Fruit fly (Drosophila melanogaster) whole organism, embryonic: ENCODE data around the gene CG10041.

Experiments
- CG10366 ChIP-seq: fragments of 200-800 bp; sonication (Bioruptor generic); IDR thresholded peaks from 2 replicates; pipeline ENCODE4 v1.3.6; 2022; ENCODE audit warnings: missing biosample characterization, missing genetic modification characterization
- CG10462 ChIP-seq: fragments of 200-800 bp; sonication (Bioruptor generic); optimal IDR thresholded peaks from 2 replicates; lab custom pipeline; 2016; ENCODE audit warnings: missing biosample characterization, missing genetic modification characterization
- CG10979 ChIP-seq: fragments of 200-800 bp; sonication (Bioruptor generic); optimal IDR thresholded peaks from 2 replicates; lab custom pipeline; 2018; ENCODE audit warnings: missing biosample characterization, mild to moderate bottlenecking, missing genetic modification characterization, moderate library complexity
- CG11456 ChIP-seq: fragments of 200-800 bp; sonication (Bioruptor generic); IDR thresholded peaks from 3 replicates; pipeline ENCODE4 v1.3.6; 2022; ENCODE audit warnings: missing biosample characterization, missing genetic modification characterization
- CG11723 ChIP-seq: fragments of 200-800 bp; sonication (Bioruptor generic); optimal IDR thresholded peaks from 2 replicates; lab custom pipeline; 2017; ENCODE audit warnings: missing biosample characterization, mild to moderate bottlenecking, missing genetic modification characterization
- CG13624 ChIP-seq: fragments of 200-800 bp; sonication (Bioruptor generic); optimal IDR thresholded peaks from 2 replicates; lab custom pipeline; 2016; ENCODE audit warnings: missing biosample characterization, missing genetic modification characterization
- CG14860 ChIP-seq: fragments of 200-800 bp; sonication (Bioruptor generic); IDR thresholded peaks from 3 replicates; pipeline ENCODE4 v1.3.6; 2022; ENCODE audit warnings: missing biosample characterization, missing genetic modification characterization; ENCODE audit not compliant: partially characterized antibody
- CG15269 ChIP-seq: fragments of 200-800 bp; sonication (Bioruptor generic); optimal IDR thresholded peaks from 2 replicates; lab custom pipeline; 2018; ENCODE audit warnings: missing biosample characterization, mild to moderate bottlenecking, missing genetic modification characterization, moderate library complexity
- CG17361 ChIP-seq: fragments of 200-800 bp; sonication (Bioruptor generic); IDR thresholded peaks from 3 replicates; pipeline ENCODE4 v1.3.6; 2022; ENCODE audit warnings: missing biosample characterization, missing genetic modification characterization
- CG17385 ChIP-seq: fragments of 200-800 bp; sonication (Bioruptor generic); optimal IDR thresholded peaks from 3 replicates; lab custom pipeline; 2018; ENCODE audit warnings: missing biosample characterization, mild to moderate bottlenecking, missing genetic modification characterization
- CG17568 ChIP-seq: fragments of 200-800 bp; sonication (Bioruptor generic); optimal IDR thresholded peaks from 2 replicates; lab custom pipeline; 2018; ENCODE audit warnings: missing biosample characterization, mild to moderate bottlenecking, missing genetic modification characterization, moderate library complexity
- CG1832 ChIP-seq: fragments of 200-800 bp; sonication (Bioruptor generic); optimal IDR thresholded peaks from 2 replicates; lab custom pipeline; 2017; ENCODE audit warnings: missing biosample characterization, mild to moderate bottlenecking, missing genetic modification characterization, inconsistent platforms
- CG2202 ChIP-seq: fragments of 200-800 bp; sonication (Bioruptor generic); optimal IDR thresholded peaks from 2 replicates; lab custom pipeline; 2018; ENCODE audit warnings: missing biosample characterization, mild to moderate bottlenecking, missing genetic modification characterization
- CG31365 ChIP-seq: fragments of 200-800 bp; sonication (Bioruptor generic); optimal IDR thresholded peaks from 2 replicates; lab custom pipeline; 2018; ENCODE audit warnings: missing biosample characterization, mild to moderate bottlenecking, missing genetic modification characterization
- CG33213 ChIP-seq: fragments of 200-800 bp; sonication (Bioruptor generic); optimal IDR thresholded peaks from 3 replicates; lab custom pipeline; 2016; ENCODE audit warnings: missing biosample characterization, missing genetic modification characterization
- CG8388 ChIP-seq: fragments of 200-800 bp; sonication (Bioruptor generic); optimal IDR thresholded peaks from 2 replicates; lab custom pipeline; 2019; ENCODE audit warnings: missing biosample characterization, mild to moderate bottlenecking, missing genetic modification characterization, moderate library complexity
- CG8478 ChIP-seq: fragments of >200 bp; optimal IDR thresholded peaks from 2 replicates; lab custom pipeline; 2018
- Deaf1 ChIP-seq: fragments of 200-800 bp; optimal IDR thresholded peaks from 3 replicates; lab custom pipeline; 2019; ENCODE audit warnings: missing biosample characterization, mild to moderate bottlenecking, missing genetic modification characterization, moderate library complexity
- Drgx ChIP-seq: fragments of 200-800 bp; sonication (Bioruptor generic); IDR thresholded peaks from 2 replicates; pipeline ENCODE4 v1.3.6; 2022; ENCODE audit warnings: missing biosample characterization, missing genetic modification characterization
- HmgD ChIP-seq: fragments of 200-800 bp; sonication (Bioruptor generic); optimal IDR thresholded peaks from 3 replicates; lab custom pipeline; 2016; ENCODE audit warnings: missing biosample characterization, missing genetic modification characterization
- Hr3 ChIP-seq: fragments of 200-800 bp; sonication (Bioruptor generic); optimal IDR thresholded peaks from 3 replicates; lab custom pipeline; 2016; ENCODE audit warnings: missing biosample characterization, missing genetic modification characterization
- Rfx ChIP-seq: fragments of 200-800 bp; sonication (Bioruptor generic); IDR thresholded peaks from 2 replicates; pipeline ENCODE4 v1.3.6; 2022; ENCODE audit warnings: missing biosample characterization, missing genetic modification characterization
- Six4 ChIP-seq: fragments of 200-800 bp; sonication (Bioruptor generic); optimal IDR thresholded peaks from 2 replicates; lab custom pipeline; 2016; ENCODE audit warnings: missing biosample characterization, missing genetic modification characterization
- Sox102F ChIP-seq: fragments of 200-800 bp; sonication (Bioruptor generic); optimal IDR thresholded peaks from 2 replicates; lab custom pipeline; 2018; ENCODE audit warnings: missing biosample characterization, mild to moderate bottlenecking, missing genetic modification characterization, moderate library complexity
- Sry-δ ChIP-seq: fragments of 200-800 bp; sonication (Bioruptor generic); optimal IDR thresholded peaks from 2 replicates; lab custom pipeline; 2016; ENCODE audit warnings: missing biosample characterization, missing genetic modification characterization
- Ssrp ChIP-seq: fragments of 200-800 bp; sonication (Bioruptor generic); optimal IDR thresholded peaks from 2 replicates; lab custom pipeline; 2018; ENCODE audit warnings: missing biosample characterization, mild to moderate bottlenecking, missing genetic modification characterization, moderate library complexity
- Stat92E ChIP-seq, 3 experiments: fragments of >200 bp in 2 of 3; fragments of 200-800 bp in 1 of 3; sonication (Bioruptor generic) in 1 of 3; optimal IDR thresholded peaks; 2 replicates each; lab custom pipeline; 2017 to 2019; ENCODE audit warnings: missing biosample characterization in 3 of 3, missing genetic modification characterization in 3 of 3, mild to moderate bottlenecking in 1 of 3, moderate library complexity in 1 of 3
- abd-A ChIP-seq: fragments of 200-800 bp; sonication (Bioruptor generic); optimal IDR thresholded peaks from 3 replicates; lab custom pipeline; 2019; ENCODE audit warnings: missing biosample characterization, mild to moderate bottlenecking, missing genetic modification characterization, moderate library complexity
- ap ChIP-seq: fragments of 200-800 bp; sonication (Bioruptor generic); IDR thresholded peaks from 2 replicates; pipeline ENCODE4 v1.3.6; 2022; ENCODE audit warnings: missing biosample characterization, missing genetic modification characterization
- ase ChIP-seq: fragments of 200-800 bp; sonication (Bioruptor generic); IDR thresholded peaks from 3 replicates; pipeline ENCODE4 v1.3.6; 2022; ENCODE audit warnings: missing biosample characterization, missing genetic modification characterization
- dan ChIP-seq: fragments of 200-800 bp; sonication (Bioruptor generic); IDR thresholded peaks from 2 replicates; pipeline ENCODE4 v1.3.6; 2022; ENCODE audit warnings: missing biosample characterization, missing genetic modification characterization
- dimm ChIP-seq: fragments of 200-800 bp; sonication (Bioruptor generic); IDR thresholded peaks from 2 replicates; pipeline ENCODE4 v1.3.6; 2022; ENCODE audit warnings: missing biosample characterization, missing genetic modification characterization
- eve ChIP-seq, 2 experiments: fragments of >200 bp; optimal IDR thresholded peaks; 2 replicates each; lab custom pipeline; 2017; ENCODE audit warnings: missing biosample characterization in 2 of 2, missing genetic modification characterization in 2 of 2
- ewg ChIP-seq: fragments of 200-800 bp; sonication (Bioruptor generic); optimal IDR thresholded peaks from 3 replicates; lab custom pipeline; 2017; ENCODE audit warnings: mild to moderate bottlenecking, missing biosample characterization, missing genetic modification reagents, missing genetic modification characterization
- grau ChIP-seq: fragments of 200-800 bp; optimal IDR thresholded peaks from 3 replicates; lab custom pipeline; 2019; ENCODE audit warnings: missing biosample characterization, mild to moderate bottlenecking, missing genetic modification characterization, moderate library complexity
- h ChIP-seq: fragments of >200 bp; optimal IDR thresholded peaks from 2 replicates; lab custom pipeline; 2017
- hb ChIP-seq: fragments of 200-800 bp; sonication (Bioruptor generic); IDR thresholded peaks from 3 replicates; pipeline ENCODE4 v1.3.6; 2022; ENCODE audit warnings: missing biosample characterization, missing genetic modification characterization; ENCODE audit not compliant: partially characterized antibody
- hbn ChIP-seq: fragments of 200-800 bp; sonication (Bioruptor generic); IDR thresholded peaks from 2 replicates; pipeline ENCODE4 v1.3.6; 2022; ENCODE audit warnings: missing biosample characterization, missing genetic modification characterization; ENCODE audit not compliant: partially characterized antibody
- ind ChIP-seq: fragments of 200-800 bp; sonication (Bioruptor generic); optimal IDR thresholded peaks from 3 replicates; lab custom pipeline; 2016; ENCODE audit warnings: missing biosample characterization, missing genetic modification characterization
- knrl ChIP-seq: fragments of 200-800 bp; sonication (Bioruptor generic); IDR thresholded peaks from 3 replicates; pipeline ENCODE4 v1.3.6; 2022; ENCODE audit warnings: missing biosample characterization, missing genetic modification characterization; ENCODE audit not compliant: partially characterized antibody
- lilli ChIP-seq: fragments of 200-800 bp; sonication (Bioruptor generic); optimal IDR thresholded peaks from 3 replicates; lab custom pipeline; 2016; ENCODE audit warnings: missing biosample characterization, missing genetic modification characterization
- oc ChIP-seq: fragments of 200-800 bp; sonication (Bioruptor generic); optimal IDR thresholded peaks from 2 replicates; lab custom pipeline; 2018; ENCODE audit warnings: missing biosample characterization, mild to moderate bottlenecking, missing genetic modification characterization, moderate library complexity
- onecut ChIP-seq: fragments of 200-800 bp; sonication (Bioruptor generic); IDR thresholded peaks from 2 replicates; pipeline ENCODE4 v1.3.6; 2022; ENCODE audit warnings: missing biosample characterization, missing genetic modification characterization
- p53 ChIP-seq: fragments of 200-800 bp; sonication (Bioruptor generic); optimal IDR thresholded peaks from 2 replicates; lab custom pipeline; 2016; ENCODE audit warnings: missing biosample characterization, missing genetic modification characterization
- ranshi ChIP-seq: fragments of 200-800 bp; sonication (Bioruptor generic); IDR thresholded peaks from 2 replicates; pipeline ENCODE4 v1.3.6; 2022; ENCODE audit warnings: missing biosample characterization, missing genetic modification characterization
- rib ChIP-seq: fragments of 200-800 bp; sonication (Bioruptor generic); IDR thresholded peaks from 2 replicates; pipeline ENCODE4 v1.3.6; 2022; ENCODE audit warnings: missing biosample characterization, missing genetic modification characterization
- sqz ChIP-seq: fragments of 200-800 bp; sonication (Bioruptor generic); optimal IDR thresholded peaks from 3 replicates; lab custom pipeline; 2018; ENCODE audit warnings: missing biosample characterization, mild to moderate bottlenecking, missing genetic modification characterization
- stc ChIP-seq: fragments of 200-800 bp; sonication (Bioruptor generic); IDR thresholded peaks from 2 replicates; pipeline ENCODE4 v1.3.6; 2022; ENCODE audit warnings: missing biosample characterization, missing genetic modification characterization
- tap ChIP-seq: fragments of 200-800 bp; optimal IDR thresholded peaks from 3 replicates; lab custom pipeline; 2019; ENCODE audit warnings: missing biosample characterization, mild to moderate bottlenecking, missing genetic modification characterization, moderate library complexity
- z ChIP-seq: fragments of 200-800 bp; sonication (Bioruptor generic); IDR thresholded peaks from 3 replicates; pipeline ENCODE4 v1.3.6; 2022; ENCODE audit warnings: missing biosample characterization, missing genetic modification characterization
- zfh1 ChIP-seq: fragments of 200-800 bp; sonication (Bioruptor generic); IDR thresholded peaks from 3 replicates; pipeline ENCODE4 v1.3.6; 2022; ENCODE audit warnings: missing biosample characterization, missing genetic modification characterization

Gene CG10041

dm6 chr3R:12361962-12362497, 10.1 kb upstream of the CG10041 start (continued):
- TF ChIP-seq sqz (peak; percentile 73), CG1832 (GFP tag; lab: Kevin White, UChicago) (no peak), Sry-δ (GFP tag; lab: Kevin White, UChicago) (no peak), lilli (GFP tag; lab: Kevin White, UChicago) (no peak), ranshi (no peak), CG2202 (tag; lab: Kevin White, UChicago) (no peak), abd-A (peak; percentile 33), stc (GFP tag; lab: Robert Waterston, UW) (no peak), CG8478 (lab: Kevin White, UChicago) (no peak), CG13624 (GFP tag; lab: Kevin White, UChicago) (no peak), Stat92E (GFP tag; optimal IDR thresholded peaks at IDR 0.05; lab: Kevin White, UChicago) (no peak), oc (tag; lab: Kevin White, UChicago) (peak; percentile 32), dan (GFP tag; lab: Robert Waterston, UW) (no peak), knrl (GFP tag; lab: Robert Waterston, UW) (no peak), CG10462 (GFP tag; lab: Kevin White, UChicago) (no peak)

dm6 chr3R:12359837-12360236, 7.9 kb upstream of the CG10041 start, which contains the start of gene CG4115:
CG4115 (plus strand) TSS chr3R:12360008.
- TF ChIP-seq grau (tag; lab: Kevin White, UChicago) (no peak), CG11723 (GFP tag; lab: Kevin White, UChicago) (no peak), CG10979 (tag; lab: Kevin White, UChicago) (no peak), ase (GFP tag; lab: Robert Waterston, UW) (no peak), ap (GFP tag; lab: Robert Waterston, UW) (no peak), rib (GFP tag; lab: Robert Waterston, UW) (0 out of 2 replicates have a peak, but pooled peaks have one; percentile 21), hbn (GFP tag; lab: Robert Waterston, UW) (no peak), CG11456 (GFP tag; lab: Robert Waterston, UW) (no peak), CG8478 (lab: Kevin White, UChicago) (no peak), Drgx (no peak), hb (GFP tag; lab: Robert Waterston, UW) (no peak), CG17385 (no peak), ewg (GFP tag; lab: Kevin White, UChicago) (no peak), Deaf1 (tag; lab: Kevin White, UChicago) (no peak), Six4 (GFP tag; lab: Kevin White, UChicago) (no peak), Rfx (GFP tag; lab: Robert Waterston, UW) (peak; percentile 16; the same call in 1 of the 2 replicates), Sox102F (GFP tag; lab: Kevin White, UChicago) (no peak), CG33213 (GFP tag; lab: Kevin White, UChicago) (no peak), Hr3 (GFP tag; lab: Kevin White, UChicago) (no peak), tap (tag; lab: Kevin White, UChicago) (no peak), ind (GFP tag; lab: Kevin White, UChicago) (no peak), onecut (peak; percentile 67), CG17568 (GFP tag; lab: Kevin White, UChicago) (no peak), p53 (GFP tag; lab: Kevin White, UChicago) (no peak), CG14860 (no peak), HmgD (GFP tag; lab: Kevin White, UChicago) (no peak), h (lab: Kevin White, UChicago) (no peak), zfh1 (GFP tag; lab: Robert Waterston, UW) (no peak), z (peak; percentile 80), CG31365 (no peak), CG17361 (GFP tag; lab: Robert Waterston, UW) (no peak), CG13624 (GFP tag; lab: Kevin White, UChicago) (no peak), CG8388 (GFP tag; lab: Kevin White, UChicago) (no peak), eve (GFP tag; optimal IDR thresholded peaks at IDR 0.05; lab: Kevin White, UChicago) (no peak), Ssrp (tag; lab: Kevin White, UChicago) (no peak), dimm (GFP tag; lab: Robert Waterston, UW) (no peak), CG15269 (no peak), CG10366 (no peak)
